Worm (Caenorhabditis elegans) whole organism, L2 larva: ENCODE data around the gene cbp-1.

Source experiments
- R02D3.7 ChIP-seq: fragments of 150-350 bp; optimal IDR thresholded peaks from 2 replicates; lab custom pipeline; 2014; ENCODE audit warnings: missing biosample characterization, missing genetic modification characterization
- ZK546.5 ChIP-seq: sonication (generic microtip); optimal IDR thresholded peaks from 2 replicates; lab custom pipeline; 2017; ENCODE audit warnings: missing biosample characterization, missing genetic modification characterization
- lin-13 ChIP-seq: fragments of 150-350 bp; optimal IDR thresholded peaks from 2 replicates; lab custom pipeline; 2014; ENCODE audit warnings: missing biosample characterization, missing genetic modification reagents, missing genetic modification characterization
- lin-39 ChIP-seq: fragments of 150-350 bp; optimal IDR thresholded peaks from 2 replicates; lab custom pipeline; 2014; ENCODE audit warnings: missing biosample characterization, missing genetic modification reagents, missing genetic modification characterization
- lsy-2 ChIP-seq, 2 experiments: fragments of 150-350 bp in 1 of 2; sonication (generic microtip) in 1 of 2; optimal IDR thresholded peaks; 2 replicates each; lab custom pipeline; 2014 to 2017; ENCODE audit warnings: missing biosample characterization in 2 of 2, missing genetic modification characterization in 2 of 2
- mab-5 ChIP-seq: fragments of 150-350 bp; optimal IDR thresholded peaks from 2 replicates; lab custom pipeline; 2014; ENCODE audit warnings: missing biosample characterization, missing genetic modification characterization
- mdl-1 ChIP-seq, 2 experiments: fragments of 150-350 bp in 1 of 2; sonication (generic microtip) in 1 of 2; optimal IDR thresholded peaks; 2 replicates each; lab custom pipeline; 2017; ENCODE audit warnings: missing biosample characterization in 2 of 2, missing genetic modification characterization in 2 of 2
- zag-1 ChIP-seq: fragments of 150-350 bp; optimal IDR thresholded peaks from 2 replicates; lab custom pipeline; 2014; ENCODE audit warnings: missing biosample characterization, missing genetic modification characterization

DNA sequence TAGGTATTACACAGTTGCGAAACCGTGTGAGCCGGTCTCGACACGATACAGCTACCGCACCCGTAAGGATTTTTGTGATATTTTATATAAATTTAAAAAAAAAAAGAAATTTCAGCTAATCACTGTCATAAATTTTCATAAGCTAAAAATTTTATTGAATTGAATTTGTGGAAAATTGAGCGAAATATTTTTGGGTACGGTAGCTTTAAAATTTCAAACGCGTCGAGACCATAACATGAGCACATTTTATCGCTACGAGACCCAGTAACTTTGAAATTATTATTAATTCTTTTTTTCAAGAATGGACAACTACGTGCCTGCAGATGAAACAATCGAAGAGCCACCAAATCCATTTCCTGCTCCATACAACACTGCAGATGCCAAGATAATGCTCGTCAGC is 46.8 kb downstream of the cbp-1 start, which contains the start of gene ZK632.14:
- TF ChIP-seq lin-13 (GFP tag; lab: Kevin White, UChicago): no peak
- no peak for TF ChIP-seq zag-1
- no peak for TF ChIP-seq mdl-1 (tag; optimal IDR thresholded peaks at IDR 0.05; lab: Kevin White, UChicago)
- TF ChIP-seq mab-5 (tag; lab: Kevin White, UChicago): no peak
- TF ChIP-seq lin-39 (tag; lab: Kevin White, UChicago): no peak
- TF ChIP-seq R02D3.7: no peak
- TF ChIP-seq ZK546.5 (tag; lab: Kevin White, UChicago): no peak
- TF ChIP-seq lsy-2 (tag; optimal IDR thresholded peaks at IDR 0.05; lab: Kevin White, UChicago): no peak
